Worm (Caenorhabditis elegans) whole organism, young adult: Measurements from ENCODE around the gene ZC487.2.

Source experiments
- D2030.7 ChIP-seq: fragments of 200-800 bp; sonication (Bioruptor generic); IDR thresholded peaks from 2 replicates; pipeline ENCODE4 v1.3.6; 2022; ENCODE audit warnings: missing genetic modification reagents, missing genetic modification characterization, missing compliant biosample characterization
- F23B12.7 ChIP-seq: sonication (generic microtip); optimal IDR thresholded peaks from 2 replicates; lab custom pipeline; 2017; ENCODE audit warnings: missing genetic modification characterization, mild to moderate bottlenecking, missing compliant biosample characterization, antibody characterized with exemption, moderate library complexity; ENCODE audit not compliant: insufficient read depth
- F37B4.10 ChIP-seq: fragments of 200-800 bp; sonication (Bioruptor generic); IDR thresholded peaks from 2 replicates; pipeline ENCODE4 v1.3.6; 2022; ENCODE audit warnings: missing genetic modification characterization, missing compliant biosample characterization
- K11D2.4 ChIP-seq: fragments of 200-800 bp; sonication (Bioruptor generic); IDR thresholded peaks from 2 replicates; pipeline ENCODE4 v1.3.6; 2022; ENCODE audit warnings: missing genetic modification reagents, missing genetic modification characterization, missing compliant biosample characterization
- K12H6.12 ChIP-seq: fragments of 200-800 bp; sonication (Bioruptor generic); optimal IDR thresholded peaks from 2 replicates; lab custom pipeline; 2018; ENCODE audit warnings: mild to moderate bottlenecking, missing genetic modification characterization, missing compliant biosample characterization
- T07F8.4 ChIP-seq: sonication (generic microtip); optimal IDR thresholded peaks from 2 replicates; lab custom pipeline; 2016; ENCODE audit warnings: mild to moderate bottlenecking, missing genetic modification characterization, moderate library complexity, missing compliant biosample characterization
- T26A5.8 ChIP-seq: sonication (generic microtip); optimal IDR thresholded peaks from 2 replicates; lab custom pipeline; 2016; ENCODE audit warnings: missing genetic modification characterization, missing compliant biosample characterization
- Y56A3A.18 ChIP-seq: fragments of 200-800 bp; sonication (Bioruptor generic); IDR thresholded peaks from 2 replicates; pipeline ENCODE4 v1.3.6; 2022; ENCODE audit warnings: missing genetic modification reagents, missing genetic modification characterization, missing compliant biosample characterization
- ZK185.1 ChIP-seq: sonication (generic microtip); optimal IDR thresholded peaks from 2 replicates; lab custom pipeline; 2016; ENCODE audit warnings: mild to moderate bottlenecking, missing genetic modification characterization, missing compliant biosample characterization; ENCODE audit not compliant: poor library complexity, severe bottlenecking
- akir-1 ChIP-seq: fragments of 200-800 bp; sonication (Bioruptor generic); optimal IDR thresholded peaks from 2 replicates; lab custom pipeline; 2018; ENCODE audit warnings: mild to moderate bottlenecking, missing genetic modification characterization, moderate library complexity, missing compliant biosample characterization
- aptf-3 ChIP-seq: fragments of 200-800 bp; sonication (Bioruptor generic); IDR thresholded peaks from 2 replicates; pipeline ENCODE4 v1.3.6; 2022; ENCODE audit warnings: missing genetic modification characterization, missing compliant biosample characterization
- atf-7 ChIP-seq: sonication (generic microtip); optimal IDR thresholded peaks from 2 replicates; lab custom pipeline; 2017; ENCODE audit warnings: mild to moderate bottlenecking, missing genetic modification characterization, missing compliant biosample characterization
- athp-1 ChIP-seq: sonication (generic microtip); optimal IDR thresholded peaks from 2 replicates; lab custom pipeline; 2017; ENCODE audit warnings: mild to moderate bottlenecking, missing genetic modification characterization, missing compliant biosample characterization
- attf-5 ChIP-seq: fragments of 200-800 bp; sonication (Bioruptor generic); optimal IDR thresholded peaks from 2 replicates; lab custom pipeline; 2018; ENCODE audit warnings: mild to moderate bottlenecking, missing genetic modification characterization, missing compliant biosample characterization
- bed-2 ChIP-seq: fragments of 200-800 bp; sonication (Bioruptor generic); IDR thresholded peaks from 2 replicates; pipeline ENCODE4 v1.3.6; 2022; ENCODE audit warnings: missing genetic modification reagents, missing genetic modification characterization, missing compliant biosample characterization
- cebp-1 ChIP-seq, 2 experiments: fragments of 200-800 bp in 1 of 2; sonication (Bioruptor generic) in 1 of 2; sonication (generic microtip) in 1 of 2; IDR thresholded peaks in 1 of 2; optimal IDR thresholded peaks in 1 of 2; 2 replicates each; pipeline versions ENCODE4 v1.3.6 to Lab custom; 2017 to 2022; ENCODE audit warnings: missing compliant biosample characterization in 2 of 2, missing genetic modification characterization in 2 of 2, mild to moderate bottlenecking in 1 of 2, missing genetic modification reagents in 1 of 2, moderate library complexity in 1 of 2
- cebp-2 ChIP-seq: fragments of 200-800 bp; sonication (Bioruptor generic); IDR thresholded peaks from 2 replicates; pipeline ENCODE4 v1.3.6; 2022; ENCODE audit warnings: missing genetic modification characterization, missing compliant biosample characterization
- ceh-58 ChIP-seq: fragments of 200-800 bp; sonication (Bioruptor generic); IDR thresholded peaks from 2 replicates; pipeline ENCODE4 v1.3.6; 2022; ENCODE audit warnings: missing genetic modification characterization, missing compliant biosample characterization
- die-1 ChIP-seq: sonication (generic microtip); optimal IDR thresholded peaks from 2 replicates; lab custom pipeline; 2016; ENCODE audit warnings: missing genotype, mild to moderate bottlenecking, missing genetic modification characterization, missing compliant biosample characterization
- egl-18 ChIP-seq: fragments of 200-800 bp; sonication (Bioruptor generic); IDR thresholded peaks from 2 replicates; pipeline ENCODE4 v1.3.6; 2022; ENCODE audit warnings: missing genetic modification reagents, missing genetic modification characterization, missing compliant biosample characterization
- him-1 ChIP-seq: sonication (generic microtip); optimal IDR thresholded peaks from 2 replicates; lab custom pipeline; 2016; ENCODE audit warnings: missing genotype, missing genetic modification reagents, missing genetic modification characterization, missing compliant biosample characterization
- lin-26 ChIP-seq: fragments of 200-800 bp; sonication (Bioruptor generic); IDR thresholded peaks from 2 replicates; pipeline ENCODE4 v1.3.6; 2022; ENCODE audit warnings: missing genetic modification reagents, missing genetic modification characterization, missing compliant biosample characterization
- lin-40 ChIP-seq: sonication (generic microtip); optimal IDR thresholded peaks from 2 replicates; lab custom pipeline; 2016; ENCODE audit warnings: missing genetic modification characterization, mild to moderate bottlenecking, missing compliant biosample characterization, missing genotype, missing genetic modification reagents
- lin-54 ChIP-seq: fragments of 200-800 bp; sonication (Bioruptor generic); optimal IDR thresholded peaks from 2 replicates; lab custom pipeline; 2018; ENCODE audit warnings: mild to moderate bottlenecking, missing genetic modification characterization, missing compliant biosample characterization
- madf-3 ChIP-seq: fragments of 200-800 bp; sonication (Bioruptor generic); IDR thresholded peaks from 2 replicates; pipeline ENCODE4 v1.3.6; 2022; ENCODE audit warnings: missing genetic modification reagents, missing genetic modification characterization, missing compliant biosample characterization
- mes-4 ChIP-seq: sonication (generic microtip); optimal IDR thresholded peaks from 2 replicates; lab custom pipeline; 2016; ENCODE audit warnings: missing genotype, missing genetic modification characterization, missing compliant biosample characterization
- nfya-1 ChIP-seq: sonication (generic microtip); optimal IDR thresholded peaks from 2 replicates; lab custom pipeline; 2017; ENCODE audit warnings: antibody characterized with exemption, missing compliant biosample characterization, missing genetic modification characterization, borderline replicate concordance; ENCODE audit not compliant: insufficient read depth
- nfya-2 ChIP-seq: fragments of 200-800 bp; sonication (Bioruptor generic); IDR thresholded peaks from 2 replicates; pipeline ENCODE4 v1.3.6; 2022; ENCODE audit warnings: missing genetic modification reagents, missing genetic modification characterization, missing compliant biosample characterization
- nfyb-1 ChIP-seq: fragments of 200-800 bp; sonication (Bioruptor generic); IDR thresholded peaks from 2 replicates; pipeline ENCODE4 v1.3.6; 2022; ENCODE audit warnings: missing genetic modification reagents, missing genetic modification characterization, missing compliant biosample characterization
- rec-8 ChIP-seq, 2 experiments: sonication (generic microtip); optimal IDR thresholded peaks; 2 replicates each; lab custom pipeline; 2016; ENCODE audit warnings: mild to moderate bottlenecking in 2 of 2, missing genetic modification characterization in 2 of 2, missing genetic modification reagents in 2 of 2, missing genotype in 2 of 2, missing biosample characterization in 1 of 2, missing compliant biosample characterization in 1 of 2, moderate library complexity in 1 of 2
- sdz-38 ChIP-seq: sonication (generic microtip); optimal IDR thresholded peaks from 2 replicates; lab custom pipeline; 2016; ENCODE audit warnings: missing genotype, missing genetic modification characterization, missing compliant biosample characterization
- snpc-1.1 ChIP-seq: sonication (generic microtip); optimal IDR thresholded peaks from 2 replicates; lab custom pipeline; 2017; ENCODE audit warnings: missing genetic modification characterization, mild to moderate bottlenecking, missing compliant biosample characterization, antibody characterized with exemption, moderate library complexity, missing genotype, missing genetic modification reagents; ENCODE audit not compliant: insufficient read depth
- snpc-3.4 ChIP-seq: sonication (generic microtip); optimal IDR thresholded peaks from 2 replicates; lab custom pipeline; 2017; ENCODE audit warnings: missing genetic modification characterization, mild to moderate bottlenecking, missing compliant biosample characterization, antibody characterized with exemption, moderate library complexity, missing genotype, missing genetic modification reagents
- snpc-4 ChIP-seq, 5 experiments: fragments of 150-350 bp in 1 of 5; sonication (generic microtip) in 4 of 5; optimal IDR thresholded peaks; 2 replicates each; lab custom pipeline; 2014 to 2018; ENCODE audit warnings: missing genetic modification characterization in 5 of 5, missing biosample characterization in 3 of 5, antibody characterized with exemption in 2 of 5, mild to moderate bottlenecking in 2 of 5, missing compliant biosample characterization in 2 of 5, missing genotype in 2 of 5, moderate library complexity in 2 of 5, missing genetic modification reagents in 1 of 5
- somi-1 ChIP-seq: fragments of 200-800 bp; sonication (Bioruptor generic); optimal IDR thresholded peaks from 2 replicates; lab custom pipeline; 2018; ENCODE audit warnings: mild to moderate bottlenecking, missing genetic modification characterization, missing compliant biosample characterization
- ztf-28 ChIP-seq: fragments of 200-800 bp; sonication (Bioruptor generic); IDR thresholded peaks from 2 replicates; pipeline ENCODE4 v1.3.6; 2022; ENCODE audit warnings: missing genetic modification reagents, missing genetic modification characterization, missing compliant biosample characterization
- ztf-6 ChIP-seq: fragments of 200-800 bp; sonication (Bioruptor generic); IDR thresholded peaks from 2 replicates; pipeline ENCODE4 v1.3.6; 2022; ENCODE audit warnings: missing genetic modification reagents, missing genetic modification characterization, missing compliant biosample characterization

ZC487.2 gene

DNA sequence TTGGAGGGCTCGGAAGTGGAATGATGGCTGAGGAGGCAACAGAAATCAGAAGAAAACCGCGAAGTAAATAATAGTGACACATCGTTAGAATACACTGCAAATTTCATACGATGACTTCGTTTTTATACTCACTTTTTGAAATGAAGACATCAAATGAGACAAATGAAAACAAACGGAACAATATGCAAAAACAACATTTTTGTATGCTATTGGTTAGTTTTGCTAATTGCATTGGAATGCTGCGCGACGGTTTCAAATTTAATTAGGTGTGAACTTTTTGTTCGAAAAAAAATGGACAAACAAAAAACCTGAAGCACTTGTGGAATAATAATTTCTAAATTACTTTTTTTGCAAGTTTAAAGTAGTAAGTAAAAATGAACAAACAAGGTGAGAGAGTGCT lies 10.7 kb upstream of the ZC487.2 start, which contains the start of gene grl-8:
Gene grl-8 (minus strand): TSS at position 101 of the 400 bp plus-strand sequence.
- TF ChIP-seq athp-1 (no peak), ztf-6 (no peak), lin-26 (GFP tag; lab: Robert Waterston, UW) (no peak), snpc-4 (GFP tag; optimal IDR thresholded peaks at IDR 0.05; lab: Kevin White, UChicago) (no peak), snpc-4 (tag; optimal IDR thresholded peaks at IDR 0.05; lab: Kevin White, UChicago) (no peak), mes-4 (tag; lab: Kevin White, UChicago) (no peak), madf-3 (no peak), snpc-3.4 (no peak), nfya-2 (GFP tag; lab: Robert Waterston, UW) (no peak), F37B4.10 (GFP tag; lab: Robert Waterston, UW) (no peak), ZK185.1 (tag; lab: Kevin White, UChicago) (no peak), K12H6.12 (tag; lab: Kevin White, UChicago) (no peak), K11D2.4 (GFP tag; lab: Robert Waterston, UW) (no peak), F23B12.7 (no peak), cebp-2 (no peak)

DNA sequence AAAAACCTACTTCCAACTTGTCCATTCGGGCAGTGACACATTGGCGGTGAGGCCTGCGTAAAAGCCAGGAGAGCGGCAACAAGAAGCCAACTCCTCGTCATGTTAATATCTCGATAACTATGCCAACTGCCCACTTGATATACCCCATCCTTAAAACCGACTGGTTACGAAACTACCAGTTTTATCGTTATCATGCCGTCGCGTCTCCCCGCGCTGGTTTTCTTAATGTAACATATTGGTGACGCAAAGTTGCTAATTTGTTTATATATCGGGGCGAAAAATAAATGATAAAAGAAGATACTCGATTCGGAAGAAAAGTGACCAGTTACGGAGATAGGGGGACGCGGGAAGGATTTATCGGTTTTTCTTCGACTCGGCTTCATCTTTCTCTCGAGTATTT lies 9.3 kb upstream of the ZC487.2 start, which contains the start of gene grl-9:
Gene grl-9 (minus strand): TSS at position 101 of the 400 bp plus-strand sequence.
- TF ChIP-seq aptf-3 (GFP tag; lab: Robert Waterston, UW), result no peak
- no peak for TF ChIP-seq die-1 (tag; lab: Kevin White, UChicago)
- no peak for TF ChIP-seq cebp-1 (GFP tag; IDR thresholded peaks at IDR 0.05; lab: Robert Waterston, UW)
- TF ChIP-seq cebp-1 (tag; optimal IDR thresholded peaks at IDR 0.05; lab: Kevin White, UChicago), result no peak
- no peak for TF ChIP-seq T07F8.4 (tag; lab: Kevin White, UChicago)
- TF ChIP-seq lin-40 (tag; lab: Kevin White, UChicago), result no peak
- TF ChIP-seq atf-7 (tag; lab: Kevin White, UChicago), result no peak
- no peak for TF ChIP-seq mes-4 (tag; lab: Kevin White, UChicago)
- no peak for TF ChIP-seq Y56A3A.18 (GFP tag; lab: Robert Waterston, UW)
- no peak for TF ChIP-seq ztf-28 (GFP tag; lab: Robert Waterston, UW)

DNA sequence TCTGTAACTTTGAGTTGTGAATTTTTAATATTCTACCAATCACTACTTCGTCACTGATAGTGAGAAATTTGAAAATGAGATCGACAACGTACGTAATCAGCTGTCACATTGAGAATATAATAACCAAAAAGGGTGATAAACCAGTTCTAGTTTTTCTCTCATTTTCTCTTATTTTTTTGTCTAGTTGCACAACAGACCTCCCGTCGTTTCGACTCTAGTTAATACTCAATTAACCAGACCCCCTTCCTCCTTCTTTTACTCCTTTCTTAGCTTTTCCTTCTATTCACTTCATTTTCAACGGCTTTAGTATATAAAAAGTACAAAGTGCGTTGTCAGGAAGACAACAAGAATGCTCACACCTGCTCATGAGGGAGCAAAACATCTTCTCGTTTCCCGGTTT lies 4.9 kb upstream of the ZC487.2 start, which contains the start of gene ZC487.1:
Gene ZC487.1 (plus strand): TSS at position 301 of the 400 bp plus-strand sequence.
- TF ChIP-seq T26A5.8 (tag; lab: Kevin White, UChicago) (no peak), nfyb-1 (GFP tag; lab: Robert Waterston, UW) (no peak), nfya-1 (tag; lab: Kevin White, UChicago) (no peak), him-1 (tag; lab: Kevin White, UChicago) (no peak), snpc-1.1 (tag; lab: Kevin White, UChicago) (no peak), akir-1 (GFP tag; lab: Kevin White, UChicago) (no peak), egl-18 (GFP tag; lab: Robert Waterston, UW) (no peak), sdz-38 (no peak), ceh-58 (GFP tag; lab: Robert Waterston, UW) (no peak), rec-8 (tag; optimal IDR thresholded peaks at IDR 0.05; lab: Kevin White, UChicago) (no peak), snpc-4 (GFP tag; optimal IDR thresholded peaks at IDR 0.05; lab: Kevin White, UChicago) (no peak), snpc-4 (tag; optimal IDR thresholded peaks at IDR 0.05; lab: Kevin White, UChicago) (no peak), bed-2 (GFP tag; lab: Robert Waterston, UW) (no peak), attf-5 (GFP tag; lab: Kevin White, UChicago) (no peak), D2030.7 (GFP tag; lab: Robert Waterston, UW) (no peak), somi-1 (GFP tag; lab: Kevin White, UChicago) (no peak), cebp-2 (no peak), lin-54 (GFP tag; lab: Kevin White, UChicago) (no peak), athp-1 (no peak)
